Fruit fly (Drosophila melanogaster): ENCODE data around the gene Hsc70-4.

Hsc70-4 gene

dm6 chr3R:15280619-15281334 lies 38.3 kb downstream of the Hsc70-4 start (continued):
- TF ChIP-seq Deaf1 (tag; optimal IDR thresholded peaks at IDR 0.05) (peak; percentile 51), cwo (GFP tag; optimal IDR thresholded peaks at IDR 0.05) (peak; percentile 27), salm (tag; optimal IDR thresholded peaks at IDR 0.05) (peak; percentile 31), CG10959 (GFP tag; IDR thresholded peaks at IDR 0.05) (no peak), CG3407 (GFP tag; optimal IDR thresholded peaks at IDR 0.05) (peak; percentile 57), ind (GFP tag; optimal IDR thresholded peaks at IDR 0.05) (peak; percentile 63), tna (GFP tag; IDR thresholded peaks at IDR 0.05; ENCODE audit: partially characterized antibody) (no peak), YL-1 (GFP tag; optimal IDR thresholded peaks at IDR 0.05) (peak; percentile 19), lola (GFP tag; optimal IDR thresholded peaks at IDR 0.05) (peak in 1 of 3 experiments; percentile 91), sc (optimal IDR thresholded peaks at IDR 0.05) (no peak), sc (GFP tag; optimal IDR thresholded peaks at IDR 0.05) (peak; percentile 78), CG17186 (GFP tag; optimal IDR thresholded peaks at IDR 0.05) (no peak), CG10321 (GFP tag; IDR thresholded peaks at IDR 0.05) (0 out of 2 replicates have a peak, but pooled peaks have one; percentile 6), CG18619 (GFP tag; optimal IDR thresholded peaks at IDR 0.05) (peak; percentile 76), Fer3 (tag; optimal IDR thresholded peaks at IDR 0.05) (peak; percentile 2), Aef1 (GFP tag; IDR thresholded peaks at IDR 0.05) (no peak), scrt (GFP tag; optimal IDR thresholded peaks at IDR 0.05) (peak; percentile 47), B-H1 (GFP tag; IDR thresholded peaks at IDR 0.05) (no peak), en (GFP tag; optimal IDR thresholded peaks at IDR 0.05) (no peak), gcm2 (GFP tag; optimal IDR thresholded peaks at IDR 0.05) (no peak), zfh2 (GFP tag; optimal IDR thresholded peaks at IDR 0.05) (peak; percentile 2), bsh (GFP tag; optimal IDR thresholded peaks at IDR 0.05) (peak in 1 of 2 experiments; percentile 71), CG16815 (GFP tag; optimal IDR thresholded peaks at IDR 0.05) (peak; percentile 73), CG11560 (tag; IDR thresholded peaks at IDR 0.05) (no peak), CG9797 (GFP tag; optimal IDR thresholded peaks at IDR 0.05) (no peak), Drgx (GFP tag; IDR thresholded peaks at IDR 0.05) (peak; percentile 38; the same call in 1 of the 2 replicates), CG2129 (GFP tag; IDR thresholded peaks at IDR 0.05; ENCODE audit: partially characterized antibody) (no peak), CG6683 (GFP tag; optimal IDR thresholded peaks at IDR 0.05) (no peak), emc (GFP tag; optimal IDR thresholded peaks at IDR 0.05) (no peak), HmgZ (tag; optimal IDR thresholded peaks at IDR 0.05) (no peak), dmrt11E (tag; optimal IDR thresholded peaks at IDR 0.05) (peak; percentile 85), CG32532 (GFP tag; IDR thresholded peaks at IDR 0.05) (peak; percentile 16; the same call in 1 of the 2 replicates), Stat92E (GFP tag; optimal IDR thresholded peaks at IDR 0.05) (no peak), Optix (GFP tag; IDR thresholded peaks at IDR 0.05) (no peak; the same call in 2 of the 3 replicates), tin (GFP tag; optimal IDR thresholded peaks at IDR 0.05) (peak; percentile 71), gsb (GFP tag; IDR thresholded peaks at IDR 0.05) (no peak), CG3281 (GFP tag; optimal IDR thresholded peaks at IDR 0.05) (peak; percentile 64), croc (GFP tag; conservative IDR thresholded peaks at IDR 0.05) (peak; percentile 46; the same call in 2 of the 3 replicates), CG17802 (tag; optimal IDR thresholded peaks at IDR 0.05) (peak; percentile 7), CG31365 (tag; optimal IDR thresholded peaks at IDR 0.05) (no peak), CG12769 (tag; optimal IDR thresholded peaks at IDR 0.05) (no peak), stc (GFP tag; IDR thresholded peaks at IDR 0.05) (no peak; the same call in 1 of the 2 replicates), sr (GFP tag; IDR thresholded peaks at IDR 0.05) (no peak), Ptx1 (GFP tag; IDR thresholded peaks at IDR 0.05) (peak; percentile 43; the same call in 1 of the 2 replicates), CG4360 (GFP tag; IDR thresholded peaks at IDR 0.05) (no peak), CG30020 (tag; optimal IDR thresholded peaks at IDR 0.05) (peak; percentile 45), CG17568 (GFP tag; optimal IDR thresholded peaks at IDR 0.05) (no peak), crol (GFP tag; IDR thresholded peaks at IDR 0.05) (no peak)
